Worm (Caenorhabditis elegans) whole organism, midembryonic: ENCODE results near the gene nhr-155.

ENCODE experiments used
- klf-2 ChIP-seq: fragments of 200-800 bp; sonication (Bioruptor generic); conservative IDR thresholded peaks from 2 replicates; pipeline ENCODE4 v1.3.6; 2022; ENCODE audit warnings: missing genetic modification reagents, missing genetic modification characterization, missing compliant biosample characterization
- tab-1 ChIP-seq: fragments of 200-800 bp; sonication (Bioruptor generic); IDR thresholded peaks from 2 replicates; pipeline ENCODE4 v1.3.6; 2022; ENCODE audit warnings: missing genetic modification characterization, missing compliant biosample characterization
- ztf-29 ChIP-seq: fragments of 200-800 bp; sonication (Bioruptor generic); IDR thresholded peaks from 2 replicates; pipeline ENCODE4 v1.3.6; 2022; ENCODE audit warnings: missing genetic modification reagents, missing genetic modification characterization, missing compliant biosample characterization

DNA sequence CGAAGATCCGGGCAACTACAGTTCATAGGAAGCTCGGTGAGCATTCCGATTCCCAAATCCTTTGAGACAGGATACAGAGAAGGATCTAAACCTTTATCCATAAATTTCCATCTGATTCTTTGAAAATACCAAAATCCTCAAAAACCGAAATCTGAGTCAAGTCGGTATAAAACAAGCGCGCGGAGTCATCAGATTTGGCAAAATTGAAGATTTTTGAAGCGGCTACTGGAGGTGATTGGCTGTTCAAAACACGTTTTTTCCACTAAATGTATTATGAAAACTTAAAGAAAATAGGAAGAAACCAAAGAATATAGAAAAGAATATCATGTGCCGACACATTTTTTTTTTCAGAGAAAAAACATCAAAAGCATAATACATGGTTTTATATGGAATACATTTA is 35.4 kb downstream of the nhr-155 start, which contains the start of gene C14C6.13:
- no peak for TF ChIP-seq tab-1 (GFP tag; lab: Robert Waterston, UW)
- TF ChIP-seq ztf-29 (GFP tag; lab: Robert Waterston, UW), result no peak
- no peak for TF ChIP-seq klf-2
